Worm (Caenorhabditis elegans): ENCODE results near the gene K12H6.9.

ce11 chrII:2805566-2805965 lies 18.6 kb upstream of the K12H6.9 start:
- TF ChIP-seq nhr-237 (tag; optimal IDR thresholded peaks at IDR 0.05), result no peak
- no peak for TF ChIP-seq pqm-1 (tag; optimal IDR thresholded peaks at IDR 0.05)
- TF ChIP-seq daf-12 (tag; optimal IDR thresholded peaks at IDR 0.05), result no peak
- TF ChIP-seq tbx-2 (tag; optimal IDR thresholded peaks at IDR 0.05), result no peak
- no peak for TF ChIP-seq unc-62 (GFP tag; optimal IDR thresholded peaks at IDR 0.05)
- TF ChIP-seq unc-39 (tag; optimal IDR thresholded peaks at IDR 0.05), result no peak
- TF ChIP-seq nhr-25 (tag; optimal IDR thresholded peaks at IDR 0.05), result no peak
- TF ChIP-seq fkh-10 (GFP tag; optimal IDR thresholded peaks at IDR 0.05), result no peak
- no peak for TF ChIP-seq ceh-82 (tag; optimal IDR thresholded peaks at IDR 0.05)
- TF ChIP-seq aly-2 (tag; optimal IDR thresholded peaks at IDR 0.05), result no peak
- TF ChIP-seq nfya-1 (tag; optimal IDR thresholded peaks at IDR 0.05; ENCODE audit: insufficient read depth), result no peak
- no peak for TF ChIP-seq pha-4 (tag; optimal IDR thresholded peaks at IDR 0.05)
- no peak for TF ChIP-seq ceh-9 (tag; optimal IDR thresholded peaks at IDR 0.05)
- no peak for TF ChIP-seq ZK546.5 (tag; optimal IDR thresholded peaks at IDR 0.05)

All from whole organism, L3 larva.